Worm (Caenorhabditis elegans) whole organism, L3 larva: Measurements from ENCODE around the gene vab-1.
A peak's percentile ranks its signal among the peaks of the same experiment; 100 is the strongest.

Source experiments
- R02D3.7 ChIP-seq: fragments of 150-350 bp; optimal IDR thresholded peaks from 2 replicates; lab custom pipeline; 2014; ENCODE audit warnings: missing biosample characterization, missing genetic modification characterization
- ZK546.5 ChIP-seq: sonication (generic microtip); optimal IDR thresholded peaks from 2 replicates; lab custom pipeline; 2017; ENCODE audit warnings: missing biosample characterization, missing genetic modification characterization
- aly-2 ChIP-seq: fragments of 150-350 bp; optimal IDR thresholded peaks from 2 replicates; lab custom pipeline; 2014; ENCODE audit warnings: missing biosample characterization, missing genetic modification characterization
- ceh-16 ChIP-seq: sonication (generic microtip); optimal IDR thresholded peaks from 2 replicates; lab custom pipeline; 2017; ENCODE audit warnings: missing biosample characterization, missing genetic modification characterization
- ceh-28 ChIP-seq: fragments of 150-350 bp; optimal IDR thresholded peaks from 2 replicates; lab custom pipeline; 2014; ENCODE audit warnings: missing biosample characterization, missing genetic modification reagents, missing genetic modification characterization
- ceh-82 ChIP-seq: fragments of 150-350 bp; optimal IDR thresholded peaks from 2 replicates; lab custom pipeline; 2014; ENCODE audit warnings: missing biosample characterization, missing genetic modification characterization
- ceh-9 ChIP-seq: sonication (generic microtip); optimal IDR thresholded peaks from 2 replicates; lab custom pipeline; 2018; ENCODE audit warnings: missing biosample characterization, missing genetic modification characterization
- daf-12 ChIP-seq: fragments of 150-350 bp; optimal IDR thresholded peaks from 2 replicates; lab custom pipeline; 2014; ENCODE audit warnings: missing biosample characterization, missing genetic modification reagents, missing genetic modification characterization
- egl-27 ChIP-seq: sonication (generic microtip); optimal IDR thresholded peaks from 4 replicates; lab custom pipeline; 2017; ENCODE audit warnings: missing biosample characterization, missing genetic modification reagents, missing genetic modification characterization
- egl-5 ChIP-seq: fragments of 150-350 bp; optimal IDR thresholded peaks from 2 replicates; lab custom pipeline; 2017; ENCODE audit warnings: missing biosample characterization, missing genetic modification reagents, missing genetic modification characterization, inconsistent platforms
- elt-1 ChIP-seq: fragments of 150-350 bp; optimal IDR thresholded peaks from 2 replicates; lab custom pipeline; 2014; ENCODE audit warnings: missing biosample characterization, missing genetic modification characterization
- elt-2 ChIP-seq: sonication (generic microtip); optimal IDR thresholded peaks from 2 replicates; lab custom pipeline; 2016; ENCODE audit warnings: missing genetic modification reagents, mild to moderate bottlenecking, missing genetic modification characterization, missing compliant biosample characterization
- elt-3 ChIP-seq, 3 experiments: fragments of 150-350 bp in 1 of 3; sonication (generic microtip) in 2 of 3; optimal IDR thresholded peaks; 2 replicates in 2 of 3; 4 replicates in 1 of 3; lab custom pipeline; 2014 to 2017; ENCODE audit warnings: missing biosample characterization in 3 of 3, missing genetic modification characterization in 3 of 3
- eor-1 ChIP-seq, 2 experiments: fragments of 150-350 bp; optimal IDR thresholded peaks; 2 replicates each; lab custom pipeline; 2014 to 2018; ENCODE audit warnings: missing biosample characterization in 2 of 2, missing genetic modification characterization in 2 of 2
- fkh-2 ChIP-seq: fragments of 150-350 bp; optimal IDR thresholded peaks from 2 replicates; lab custom pipeline; 2014; ENCODE audit warnings: missing biosample characterization, missing genetic modification reagents, missing genetic modification characterization
- hmg-11 ChIP-seq: sonication (generic microtip); optimal IDR thresholded peaks from 2 replicates; lab custom pipeline; 2016; ENCODE audit warnings: missing genetic modification characterization, missing compliant biosample characterization
- jun-1 ChIP-seq: fragments of 150-350 bp; optimal IDR thresholded peaks from 2 replicates; lab custom pipeline; 2014; ENCODE audit warnings: missing biosample characterization, missing genetic modification reagents, missing genetic modification characterization
- lin-15B ChIP-seq: fragments of 150-350 bp; optimal IDR thresholded peaks from 2 replicates; lab custom pipeline; 2014; ENCODE audit warnings: missing biosample characterization, missing genetic modification characterization
- lsy-12 ChIP-seq: sonication (generic microtip); optimal IDR thresholded peaks from 2 replicates; lab custom pipeline; 2016; ENCODE audit warnings: mild to moderate bottlenecking, missing genetic modification characterization, missing compliant biosample characterization
- mml-1 ChIP-seq: fragments of 150-350 bp; sonication (generic microtip); optimal IDR thresholded peaks from 3 replicates; lab custom pipeline; 2014; ENCODE audit warnings: missing biosample characterization, missing genetic modification characterization
- nfya-1 ChIP-seq: sonication (generic microtip); optimal IDR thresholded peaks from 2 replicates; lab custom pipeline; 2017; ENCODE audit warnings: missing genetic modification characterization, mild to moderate bottlenecking, missing compliant biosample characterization, antibody characterized with exemption, moderate library complexity; ENCODE audit not compliant: insufficient read depth
- nhr-12 ChIP-seq: fragments of 150-350 bp; optimal IDR thresholded peaks from 2 replicates; lab custom pipeline; 2014; ENCODE audit warnings: missing biosample characterization, missing genetic modification characterization
- nhr-23 ChIP-seq: fragments of 150-350 bp; optimal IDR thresholded peaks from 2 replicates; lab custom pipeline; 2014; ENCODE audit warnings: missing biosample characterization, missing genetic modification reagents, missing genetic modification characterization
- nhr-237 ChIP-seq: fragments of 150-350 bp; optimal IDR thresholded peaks from 2 replicates; lab custom pipeline; 2014; ENCODE audit warnings: missing biosample characterization, missing genetic modification characterization
- nhr-25 ChIP-seq: sonication (generic microtip); optimal IDR thresholded peaks from 2 replicates; lab custom pipeline; 2017; ENCODE audit warnings: missing biosample characterization, missing genetic modification characterization
- nhr-28 ChIP-seq: fragments of 150-350 bp; optimal IDR thresholded peaks from 2 replicates; lab custom pipeline; 2014; ENCODE audit warnings: missing biosample characterization, missing genetic modification characterization
- nhr-43 ChIP-seq: sonication (generic microtip); optimal IDR thresholded peaks from 2 replicates; lab custom pipeline; 2016; ENCODE audit warnings: mild to moderate bottlenecking, missing genetic modification characterization, missing compliant biosample characterization; ENCODE audit not compliant: poor library complexity, severe bottlenecking
- nhr-67 ChIP-seq: fragments of 150-350 bp; optimal IDR thresholded peaks from 2 replicates; lab custom pipeline; 2014; ENCODE audit warnings: missing biosample characterization, missing genetic modification characterization
- nhr-76 ChIP-seq: fragments of 150-350 bp; sonication (generic microtip); optimal IDR thresholded peaks from 5 replicates; lab custom pipeline; 2014; ENCODE audit warnings: missing biosample characterization, missing genetic modification characterization
- nhr-77 ChIP-seq: fragments of 150-350 bp; optimal IDR thresholded peaks from 2 replicates; lab custom pipeline; 2014; ENCODE audit warnings: missing biosample characterization, missing genetic modification characterization
- pha-4 ChIP-seq: fragments of 150-350 bp; optimal IDR thresholded peaks from 2 replicates; lab custom pipeline; 2014; ENCODE audit warnings: missing biosample characterization, missing genetic modification reagents, missing genetic modification characterization
- pqm-1 ChIP-seq: fragments of 150-350 bp; optimal IDR thresholded peaks from 2 replicates; lab custom pipeline; 2017; ENCODE audit warnings: missing biosample characterization, missing genetic modification characterization, inconsistent platforms
- sea-2 ChIP-seq: fragments of 150-350 bp; sonication (generic microtip); optimal IDR thresholded peaks from 4 replicates; lab custom pipeline; 2014; ENCODE audit warnings: missing biosample characterization, missing genetic modification reagents, missing genetic modification characterization
- skn-1 ChIP-seq: fragments of 150-350 bp; optimal IDR thresholded peaks from 2 replicates; lab custom pipeline; 2014; ENCODE audit warnings: missing biosample characterization, missing genetic modification characterization
- snpc-4 ChIP-seq: fragments of 150-350 bp; optimal IDR thresholded peaks from 2 replicates; lab custom pipeline; 2014; ENCODE audit warnings: missing biosample characterization, missing genetic modification characterization
- unc-39 ChIP-seq: sonication (generic microtip); optimal IDR thresholded peaks from 4 replicates; lab custom pipeline; 2017; ENCODE audit warnings: missing biosample characterization, missing genetic modification characterization
- unc-62 ChIP-seq: fragments of 150-350 bp; sonication (generic microtip); optimal IDR thresholded peaks from 4 replicates; lab custom pipeline; 2014; ENCODE audit warnings: missing biosample characterization, missing genetic modification reagents, missing genetic modification characterization
- ztf-11 ChIP-seq: fragments of 150-350 bp; optimal IDR thresholded peaks from 2 replicates; lab custom pipeline; 2014; ENCODE audit warnings: missing biosample characterization, missing genetic modification characterization
- ztf-4 ChIP-seq: fragments of 150-350 bp; optimal IDR thresholded peaks from 2 replicates; lab custom pipeline; 2014; ENCODE audit warnings: missing biosample characterization, missing genetic modification characterization

The vab-1 gene

ce11 chrII:4543568-4543967, 28.2 kb upstream of the vab-1 start, which contains the start of gene sra-34:
sra-34 (minus strand) TSS chrII:4543668.
- TF ChIP-seq jun-1, result no peak

- TF ChIP-seq egl-5 (tag; lab: Kevin White, UChicago) (no peak), nhr-25 (tag; lab: Kevin White, UChicago) (peak; percentile 28), lin-15B (tag; lab: Kevin White, UChicago) (no peak), aly-2 (tag; lab: Kevin White, UChicago) (no peak)
Measured at ce11 chrII:4548408-4548807, 23.4 kb upstream of the vab-1 start.

- TF ChIP-seq nhr-25 (tag; lab: Kevin White, UChicago), result no peak
- TF ChIP-seq snpc-4 (tag; lab: Kevin White, UChicago), result no peak
- no peak for TF ChIP-seq nhr-76 (tag; lab: Kevin White, UChicago)
- no peak for TF ChIP-seq pqm-1 (tag; lab: Kevin White, UChicago)
- TF ChIP-seq ZK546.5 (tag; lab: Kevin White, UChicago), result no peak
- no peak for TF ChIP-seq aly-2 (tag; lab: Kevin White, UChicago)
- TF ChIP-seq daf-12 (tag; lab: Kevin White, UChicago), result no peak
Measured at ce11 chrII:4549983-4550572, 21.7 kb upstream of the vab-1 start.

ce11 chrII:4550783-4551182, 21.0 kb upstream of the vab-1 start, which contains the start of gene K07E1.1:
K07E1.1 (plus strand) TSS chrII:4551083.
- TF ChIP-seq elt-3 (tag; optimal IDR thresholded peaks at IDR 0.05; lab: Kevin White, UChicago), result no peak
- no peak for TF ChIP-seq nhr-237
- TF ChIP-seq R02D3.7 (tag; lab: Kevin White, UChicago), result no peak
- no peak for TF ChIP-seq mml-1
- no peak for TF ChIP-seq ztf-4 (tag; lab: Kevin White, UChicago)
- no peak for TF ChIP-seq daf-12 (tag; lab: Kevin White, UChicago)
- no peak for TF ChIP-seq pqm-1 (tag; lab: Kevin White, UChicago)
- TF ChIP-seq ceh-9 (tag; lab: Kevin White, UChicago), result no peak
- TF ChIP-seq ceh-82 (tag; lab: Kevin White, UChicago), result no peak
- TF ChIP-seq unc-39, result no peak
- no peak for TF ChIP-seq nhr-25 (tag; lab: Kevin White, UChicago)
- no peak for TF ChIP-seq ztf-11
- no peak for TF ChIP-seq nhr-67
- no peak for TF ChIP-seq hmg-11 (tag; lab: Kevin White, UChicago)
- TF ChIP-seq pha-4, result no peak
- TF ChIP-seq, all 47 proteins: peak for 0

ce11 chrII:4552088-4552487, 19.7 kb upstream of the vab-1 start:
- TF ChIP-seq ztf-4 (tag; lab: Kevin White, UChicago) (peak; percentile 38), elt-2 (tag; lab: Kevin White, UChicago) (peak; percentile 76), fkh-2 (tag; lab: Kevin White, UChicago) (no peak), egl-27 (tag; lab: Kevin White, UChicago) (no peak), pqm-1 (tag; lab: Kevin White, UChicago) (peak; percentile 83)

- TF ChIP-seq elt-1 (tag; lab: Kevin White, UChicago), result no peak
- TF ChIP-seq, all 47 proteins: peak for 0
Measured at ce11 chrII:4557487-4557886, 14.3 kb upstream of the vab-1 start, which contains the start of gene M03A1.3. M03A1.3 (plus strand) TSS chrII:4557787.

- TF ChIP-seq ceh-28 (tag; lab: Kevin White, UChicago) (no peak), nfya-1 (tag; lab: Kevin White, UChicago) (no peak), jun-1 (no peak), daf-12 (tag; lab: Kevin White, UChicago) (no peak), ztf-4 (tag; lab: Kevin White, UChicago) (no peak), snpc-4 (tag; lab: Kevin White, UChicago) (no peak), unc-62 (GFP tag; lab: Kevin White, UChicago) (no peak), nhr-23 (peak; percentile 34), nhr-77 (tag; lab: Kevin White, UChicago) (no peak), nhr-25 (tag; lab: Kevin White, UChicago) (no peak), nhr-28 (tag; lab: Kevin White, UChicago) (no peak), sea-2 (no peak), lin-15B (tag; lab: Kevin White, UChicago) (no peak), elt-1 (tag; lab: Kevin White, UChicago) (peak; percentile 1), fkh-2 (tag; lab: Kevin White, UChicago) (no peak), eor-1 (tag; optimal IDR thresholded peaks at IDR 0.05; lab: Kevin White, UChicago) (no peak), nhr-43 (tag; lab: Kevin White, UChicago) (peak; percentile 1), skn-1 (no peak), lsy-12 (tag; lab: Kevin White, UChicago) (peak; percentile 40), ceh-9 (tag; lab: Kevin White, UChicago) (no peak), ztf-11 (no peak), nhr-12 (no peak), ceh-16 (tag; lab: Kevin White, UChicago) (no peak), unc-39 (no peak)
Measured at ce11 chrII:4560068-4560467, 11.7 kb upstream of the vab-1 start, which contains the start of gene M03A1.8. M03A1.8 (plus strand) TSS chrII:4560336.
